Worm (Caenorhabditis elegans): ENCODE data around the gene npa-1.

npa-1 gene

DNA sequence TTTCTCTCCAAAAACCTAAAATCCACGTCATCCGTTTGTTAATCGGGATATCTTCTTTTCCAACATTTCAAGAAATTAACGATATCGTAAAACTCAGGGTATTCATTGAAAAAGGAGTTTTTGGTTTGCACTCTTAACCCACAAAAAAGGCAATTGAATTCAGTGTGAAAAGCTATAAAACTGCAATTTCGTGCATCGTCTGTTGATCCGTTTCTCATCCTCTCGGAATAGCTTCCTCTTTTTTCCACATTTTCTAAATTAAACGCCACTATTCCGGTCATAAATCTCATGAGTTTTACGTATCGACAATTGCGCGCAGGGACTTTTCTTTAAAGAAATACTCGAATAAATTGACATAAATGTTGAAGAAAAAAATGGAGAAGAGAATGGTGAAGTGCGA is 36.6 kb downstream of the npa-1 start:
- no peak for TF ChIP-seq pha-4 (tag; optimal IDR thresholded peaks at IDR 0.05)
- no peak for TF ChIP-seq eor-1 (tag; optimal IDR thresholded peaks at IDR 0.05)
- no peak for TF ChIP-seq nhr-43 (tag; optimal IDR thresholded peaks at IDR 0.05; ENCODE audit: poor library complexity, severe bottlenecking)
- TF ChIP-seq egl-27 (tag; optimal IDR thresholded peaks at IDR 0.05), result no peak
- TF ChIP-seq fkh-2 (tag; optimal IDR thresholded peaks at IDR 0.05), result no peak
- TF ChIP-seq nhr-11 (tag; optimal IDR thresholded peaks at IDR 0.05), result no peak
- TF ChIP-seq ceh-9 (tag; optimal IDR thresholded peaks at IDR 0.05), result no peak
- TF ChIP-seq sea-2 (GFP tag; optimal IDR thresholded peaks at IDR 0.05), result no peak
- TF ChIP-seq fos-1 (tag; optimal IDR thresholded peaks at IDR 0.05), result no peak
- TF ChIP-seq lin-39 (tag; optimal IDR thresholded peaks at IDR 0.05), result no peak
- TF ChIP-seq snpc-4 (tag; optimal IDR thresholded peaks at IDR 0.05), result no peak
- TF ChIP-seq ceh-28 (tag; optimal IDR thresholded peaks at IDR 0.05), result no peak
- no peak for TF ChIP-seq ztf-11 (tag; optimal IDR thresholded peaks at IDR 0.05)

DNA sequence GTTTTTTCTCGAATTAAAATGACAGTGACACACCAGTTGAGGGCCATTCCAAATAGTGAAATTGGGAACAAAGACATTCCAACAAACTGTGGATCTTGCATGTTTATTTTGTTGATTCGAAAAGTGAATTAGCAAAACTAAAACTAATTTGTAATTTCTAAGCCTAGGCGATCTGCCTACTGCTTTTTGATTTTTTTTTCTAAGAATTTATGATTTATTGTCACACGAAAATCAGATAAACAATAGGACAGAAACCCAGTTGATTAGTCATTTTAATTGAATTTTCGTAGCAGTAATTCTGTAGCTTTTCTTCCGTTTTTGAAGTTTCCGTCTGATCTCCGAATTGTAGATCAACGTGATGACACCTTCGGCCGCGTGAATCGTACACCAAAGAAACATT is 43.2 kb downstream of the npa-1 start, which contains the start of gene srx-33:
Gene srx-33 (minus strand): TSS at position 101 of the 400 bp plus-strand sequence.
- TF ChIP-seq nhr-23 (tag; optimal IDR thresholded peaks at IDR 0.05), result no peak
- no peak for TF ChIP-seq ama-1 (optimal IDR thresholded peaks at IDR 0.05)
- no peak for TF ChIP-seq ztf-4 (tag; optimal IDR thresholded peaks at IDR 0.05)
- TF ChIP-seq zag-1 (tag; optimal IDR thresholded peaks at IDR 0.05), result no peak
- TF ChIP-seq unc-62 (GFP tag; optimal IDR thresholded peaks at IDR 0.05), result no peak
- no peak for TF ChIP-seq ztf-11 (tag; optimal IDR thresholded peaks at IDR 0.05)

DNA sequence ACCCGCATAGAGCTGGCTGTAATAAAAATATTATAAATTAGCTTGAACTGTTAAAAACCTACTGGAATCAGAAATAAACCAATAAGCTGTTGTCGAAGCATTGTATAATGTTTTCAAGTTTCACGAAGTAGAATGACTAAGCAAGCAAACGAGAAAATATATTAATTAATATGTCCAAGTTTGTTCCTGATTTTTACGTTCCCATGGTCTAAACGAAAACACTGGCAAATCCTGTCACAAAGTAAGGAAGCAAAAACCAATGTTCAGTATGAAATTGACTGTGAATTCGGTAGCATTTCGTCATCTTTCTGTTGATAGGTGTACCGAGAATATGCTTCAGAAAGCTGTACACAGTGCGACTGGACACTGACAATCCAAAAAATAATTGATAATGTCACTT is 44.6 kb downstream of the npa-1 start, which contains the start of gene srx-34:
Gene srx-34 (minus strand): TSS at position 101 of the 400 bp plus-strand sequence.
- TF ChIP-seq nhr-76 (tag; optimal IDR thresholded peaks at IDR 0.05) (no peak), nhr-67 (tag; optimal IDR thresholded peaks at IDR 0.05) (no peak), skn-1 (tag; optimal IDR thresholded peaks at IDR 0.05) (no peak), lsy-12 (tag; optimal IDR thresholded peaks at IDR 0.05) (no peak), ZK546.5 (tag; optimal IDR thresholded peaks at IDR 0.05) (no peak), jun-1 (tag; optimal IDR thresholded peaks at IDR 0.05) (no peak), R02D3.7 (tag; optimal IDR thresholded peaks at IDR 0.05) (no peak), nfya-1 (tag; optimal IDR thresholded peaks at IDR 0.05; ENCODE audit: insufficient read depth) (no peak), nhr-23 (tag; optimal IDR thresholded peaks at IDR 0.05) (no peak), tbx-2 (tag; optimal IDR thresholded peaks at IDR 0.05) (no peak), nhr-25 (tag; optimal IDR thresholded peaks at IDR 0.05) (no peak), nhr-43 (tag; optimal IDR thresholded peaks at IDR 0.05; ENCODE audit: poor library complexity, severe bottlenecking) (no peak), egl-5 (tag; optimal IDR thresholded peaks at IDR 0.05) (no peak), nhr-28 (tag; optimal IDR thresholded peaks at IDR 0.05) (no peak), aly-2 (tag; optimal IDR thresholded peaks at IDR 0.05) (no peak), zag-1 (tag; optimal IDR thresholded peaks at IDR 0.05) (no peak)

DNA sequence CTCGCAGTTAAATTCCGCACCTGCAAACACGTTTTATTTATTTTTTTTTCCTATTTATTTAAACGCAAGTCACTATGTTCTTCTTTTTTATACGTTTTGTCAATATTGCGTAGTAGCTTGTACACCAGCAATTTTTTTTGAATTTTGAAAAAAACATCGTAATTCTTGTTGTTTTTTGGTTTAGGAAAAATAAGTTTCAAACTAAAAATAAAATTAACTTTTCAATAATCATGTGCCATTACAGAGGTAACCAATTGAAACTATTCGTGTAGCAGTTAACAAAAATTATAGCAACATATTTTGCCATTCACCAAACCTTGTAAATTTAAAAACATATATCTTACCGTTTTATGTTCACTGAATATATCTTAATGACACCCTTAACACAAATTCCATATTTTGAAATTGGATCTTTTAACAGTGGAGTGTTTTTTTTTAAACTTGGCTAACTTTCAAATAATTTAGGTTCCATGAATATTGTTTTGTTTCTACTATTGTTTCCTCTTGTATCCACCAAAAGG is 47.7 kb downstream of the npa-1 start, which contains the start of gene lmd-5:
Gene lmd-5 (plus strand): TSS at position 471 of the 521 bp plus-strand sequence.
- TF ChIP-seq pqm-1 (tag; optimal IDR thresholded peaks at IDR 0.05) (no peak), R02D3.7 (tag; optimal IDR thresholded peaks at IDR 0.05) (no peak), pha-4 (tag; optimal IDR thresholded peaks at IDR 0.05) (peak; percentile 63)

DNA sequence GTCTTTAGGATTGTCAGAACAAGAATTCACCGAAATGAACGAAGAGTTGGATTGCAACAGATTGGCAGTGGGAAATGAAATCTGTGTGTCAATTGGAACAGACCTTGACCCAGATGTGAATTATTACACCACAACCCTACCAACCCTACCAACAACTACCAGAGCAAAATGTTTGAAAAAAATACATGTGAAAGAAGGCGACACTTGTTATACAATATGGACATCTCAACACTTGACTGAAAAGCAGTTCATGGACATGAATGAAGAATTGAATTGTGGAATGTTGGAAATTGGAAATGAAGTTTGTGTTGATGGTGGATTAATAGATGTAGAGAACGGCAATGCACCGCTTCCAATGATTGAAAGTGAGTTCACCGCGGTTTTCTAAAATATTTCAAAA is 48.4 kb downstream of the npa-1 start:
- TF ChIP-seq ceh-28 (tag; optimal IDR thresholded peaks at IDR 0.05) (no peak), nhr-11 (tag; optimal IDR thresholded peaks at IDR 0.05) (no peak), ama-1 (optimal IDR thresholded peaks at IDR 0.05) (no peak), nfya-1 (tag; optimal IDR thresholded peaks at IDR 0.05; ENCODE audit: insufficient read depth) (no peak), nhr-28 (tag; optimal IDR thresholded peaks at IDR 0.05) (no peak), ZK546.5 (tag; optimal IDR thresholded peaks at IDR 0.05) (no peak), nhr-25 (tag; optimal IDR thresholded peaks at IDR 0.05) (no peak), nhr-23 (tag; optimal IDR thresholded peaks at IDR 0.05) (no peak), daf-12 (tag; optimal IDR thresholded peaks at IDR 0.05) (no peak), pha-4 (tag; optimal IDR thresholded peaks at IDR 0.05) (no peak), nhr-67 (tag; optimal IDR thresholded peaks at IDR 0.05) (no peak), fos-1 (tag; optimal IDR thresholded peaks at IDR 0.05) (no peak), elt-2 (tag; optimal IDR thresholded peaks at IDR 0.05) (no peak), eor-1 (tag; optimal IDR thresholded peaks at IDR 0.05) (no peak), mdl-1 (tag; optimal IDR thresholded peaks at IDR 0.05) (no peak), jun-1 (tag; optimal IDR thresholded peaks at IDR 0.05) (no peak), hmg-11 (tag; optimal IDR thresholded peaks at IDR 0.05) (no peak)
